Fruit fly (Drosophila melanogaster): ENCODE data around the gene Aplip1.

The Aplip1 gene

dm6 chr3L:1195868-1196552 is at the start of gene Aplip1:
TSS of gene Aplip1 (plus strand) at chr3L:1196317.
- TF ChIP-seq noc (tag; optimal IDR thresholded peaks at IDR 0.05): no peak

dm6 chr3L:1146492-1146891 is 49.6 kb upstream of the Aplip1 start:
- no peak for TF ChIP-seq noc (tag; optimal IDR thresholded peaks at IDR 0.05)

- TF ChIP-seq noc (tag; optimal IDR thresholded peaks at IDR 0.05): no peak
Observed at dm6 chr3L:1149230-1149629, 46.9 kb upstream of the Aplip1 start.

dm6 chr3L:1151691-1152090 is 44.4 kb upstream of the Aplip1 start:
- TF ChIP-seq noc (tag; optimal IDR thresholded peaks at IDR 0.05): peak; percentile 51

- TF ChIP-seq noc (tag; optimal IDR thresholded peaks at IDR 0.05): peak; percentile 22
Observed at dm6 chr3L:1152540-1153348, 43.4 kb upstream of the Aplip1 start.

- TF ChIP-seq noc (tag; optimal IDR thresholded peaks at IDR 0.05): no peak
Observed at dm6 chr3L:1165808-1166207, 30.3 kb upstream of the Aplip1 start.

dm6 chr3L:1166266-1166665 is 29.9 kb upstream of the Aplip1 start:
- TF ChIP-seq noc (tag; optimal IDR thresholded peaks at IDR 0.05): no peak

- no peak for TF ChIP-seq noc (tag; optimal IDR thresholded peaks at IDR 0.05)
Observed at dm6 chr3L:1166945-1167913, 28.9 kb upstream of the Aplip1 start.

- no peak for TF ChIP-seq noc (tag; optimal IDR thresholded peaks at IDR 0.05)
Observed at dm6 chr3L:1168445-1168844, 27.7 kb upstream of the Aplip1 start.

- TF ChIP-seq noc (tag; optimal IDR thresholded peaks at IDR 0.05): peak; percentile 35
Observed at dm6 chr3L:1169617-1170016, 26.5 kb upstream of the Aplip1 start.

- TF ChIP-seq noc (tag; optimal IDR thresholded peaks at IDR 0.05): no peak
Observed at dm6 chr3L:1170611-1171010, 25.5 kb upstream of the Aplip1 start.

- TF ChIP-seq noc (tag; optimal IDR thresholded peaks at IDR 0.05): no peak
Observed at dm6 chr3L:1172858-1173257, 23.3 kb upstream of the Aplip1 start.

- TF ChIP-seq noc (tag; optimal IDR thresholded peaks at IDR 0.05): no peak
Observed at dm6 chr3L:1176515-1176914, 19.6 kb upstream of the Aplip1 start.

dm6 chr3L:1177085-1177484 is 19.0 kb upstream of the Aplip1 start, which contains the start of gene bab2:
TSS of gene bab2 (minus strand) at chr3L:1177276.
- no peak for TF ChIP-seq noc (tag; optimal IDR thresholded peaks at IDR 0.05)

- no peak for TF ChIP-seq noc (tag; optimal IDR thresholded peaks at IDR 0.05)
Observed at dm6 chr3L:1178115-1178583, 18.0 kb upstream of the Aplip1 start.

- TF ChIP-seq noc (tag; optimal IDR thresholded peaks at IDR 0.05): no peak
Observed at dm6 chr3L:1183467-1183866, 12.7 kb upstream of the Aplip1 start.

Measured in whole organism, larva.